Fruit fly (Drosophila melanogaster) whole organism, embryonic: ENCODE measurements around the gene brat.

ENCODE experiments used
- B-H1 ChIP-seq: fragments of 200-800 bp; sonication (Bioruptor generic); IDR thresholded peaks from 3 replicates; pipeline ENCODE4 v1.3.6; 2022; ENCODE audit warnings: missing biosample characterization, missing genetic modification characterization
- Bteb2 ChIP-seq: fragments of 200-800 bp; sonication (Bioruptor generic); optimal IDR thresholded peaks from 2 replicates; lab custom pipeline; 2016; ENCODE audit warnings: missing biosample characterization, missing genetic modification characterization
- CG10565 ChIP-seq: fragments of 200-800 bp; sonication (Bioruptor generic); optimal IDR thresholded peaks from 3 replicates; lab custom pipeline; 2016; ENCODE audit warnings: missing biosample characterization, mild to moderate bottlenecking, missing genetic modification characterization
- CG10979 ChIP-seq: fragments of 200-800 bp; sonication (Bioruptor generic); optimal IDR thresholded peaks from 2 replicates; lab custom pipeline; 2018; ENCODE audit warnings: missing biosample characterization, mild to moderate bottlenecking, missing genetic modification characterization, moderate library complexity
- CG11723 ChIP-seq: fragments of 200-800 bp; sonication (Bioruptor generic); optimal IDR thresholded peaks from 2 replicates; lab custom pipeline; 2017; ENCODE audit warnings: missing biosample characterization, mild to moderate bottlenecking, missing genetic modification characterization
- CG12769 ChIP-seq: fragments of 200-800 bp; sonication (Bioruptor generic); optimal IDR thresholded peaks from 2 replicates; lab custom pipeline; 2019; ENCODE audit warnings: missing biosample characterization, mild to moderate bottlenecking, missing genetic modification characterization, moderate library complexity
- CG14667 ChIP-seq: fragments of 200-800 bp; sonication (Bioruptor generic); IDR thresholded peaks from 2 replicates; pipeline ENCODE4 v1.3.6; 2022; ENCODE audit warnings: missing biosample characterization, missing genetic modification characterization
- CG15269 ChIP-seq: fragments of 200-800 bp; sonication (Bioruptor generic); optimal IDR thresholded peaks from 2 replicates; lab custom pipeline; 2018; ENCODE audit warnings: missing biosample characterization, mild to moderate bottlenecking, missing genetic modification characterization, moderate library complexity
- CG15696 ChIP-seq: fragments of 200-800 bp; sonication (Bioruptor generic); optimal IDR thresholded peaks from 2 replicates; lab custom pipeline; 2019; ENCODE audit warnings: missing biosample characterization, mild to moderate bottlenecking, missing genetic modification characterization, moderate library complexity
- CG17328 ChIP-seq: fragments of 200-800 bp; sonication (Bioruptor generic); IDR thresholded peaks from 2 replicates; pipeline ENCODE4 v1.3.6; 2022; ENCODE audit warnings: missing biosample characterization, missing genetic modification characterization
- CG17359 ChIP-seq: fragments of 200-800 bp; sonication (Bioruptor generic); optimal IDR thresholded peaks from 3 replicates; lab custom pipeline; 2018; ENCODE audit warnings: missing biosample characterization, mild to moderate bottlenecking, missing genetic modification characterization, moderate library complexity
- CG17385 ChIP-seq: fragments of 200-800 bp; sonication (Bioruptor generic); optimal IDR thresholded peaks from 3 replicates; lab custom pipeline; 2018; ENCODE audit warnings: missing biosample characterization, mild to moderate bottlenecking, missing genetic modification characterization
- CG30020 ChIP-seq: fragments of 200-800 bp; optimal IDR thresholded peaks from 2 replicates; lab custom pipeline; 2019; ENCODE audit warnings: missing biosample characterization, mild to moderate bottlenecking, missing genetic modification characterization, moderate library complexity
- CG31224 ChIP-seq: fragments of 200-800 bp; sonication (Bioruptor generic); IDR thresholded peaks from 2 replicates; pipeline ENCODE4 v1.3.6; 2022; ENCODE audit warnings: missing biosample characterization, missing genetic modification characterization
- CG3281 ChIP-seq: fragments of 200-800 bp; sonication (Bioruptor generic); optimal IDR thresholded peaks from 3 replicates; lab custom pipeline; 2017; ENCODE audit warnings: missing biosample characterization, mild to moderate bottlenecking, missing genetic modification characterization
- CG33557 ChIP-seq: fragments of 200-800 bp; sonication (Bioruptor generic); optimal IDR thresholded peaks from 2 replicates; lab custom pipeline; 2019; ENCODE audit warnings: missing biosample characterization, mild to moderate bottlenecking, missing genetic modification characterization, moderate library complexity
- CG3407 ChIP-seq: fragments of 200-800 bp; sonication (Bioruptor generic); optimal IDR thresholded peaks from 2 replicates; lab custom pipeline; 2018; ENCODE audit warnings: missing biosample characterization, mild to moderate bottlenecking, missing genetic modification characterization
- CG3847 ChIP-seq: fragments of 200-800 bp; sonication (Bioruptor generic); IDR thresholded peaks from 2 replicates; pipeline ENCODE4 v1.3.6; 2022; ENCODE audit warnings: missing biosample characterization, missing genetic modification characterization
- CG4707 ChIP-seq: fragments of 200-800 bp; sonication (Bioruptor generic); optimal IDR thresholded peaks from 2 replicates; lab custom pipeline; 2018; ENCODE audit warnings: missing biosample characterization, mild to moderate bottlenecking, missing genetic modification characterization, moderate library complexity
- CG8281 ChIP-seq: fragments of 200-800 bp; sonication (Bioruptor generic); optimal IDR thresholded peaks from 2 replicates; lab custom pipeline; 2018; ENCODE audit warnings: missing biosample characterization, mild to moderate bottlenecking, missing genetic modification characterization, moderate library complexity
- CG9727 ChIP-seq: fragments of 200-800 bp; sonication (Bioruptor generic); optimal IDR thresholded peaks from 3 replicates; lab custom pipeline; 2017; ENCODE audit warnings: missing biosample characterization, mild to moderate bottlenecking, missing genetic modification characterization
- Camta ChIP-seq: fragments of 200-800 bp; sonication (Bioruptor generic); optimal IDR thresholded peaks from 2 replicates; lab custom pipeline; 2016; ENCODE audit warnings: missing biosample characterization, missing genetic modification characterization
- CoRest ChIP-seq: fragments of 200-800 bp; sonication (Bioruptor generic); optimal IDR thresholded peaks from 3 replicates; lab custom pipeline; 2018; ENCODE audit warnings: missing biosample characterization, mild to moderate bottlenecking, missing genetic modification characterization, moderate library complexity
- Dref ChIP-seq: fragments of 200-800 bp; sonication (Bioruptor generic); IDR thresholded peaks from 2 replicates; pipeline ENCODE4 v1.3.6; 2022; ENCODE audit warnings: missing biosample characterization, missing genetic modification characterization
- ERR ChIP-seq: fragments of 200-800 bp; sonication (Bioruptor generic); optimal IDR thresholded peaks from 2 replicates; lab custom pipeline; 2016; ENCODE audit warnings: missing biosample characterization, missing genetic modification characterization
- Ets65A ChIP-seq: fragments of 200-800 bp; sonication (Bioruptor generic); peaks from one replicate; lab custom pipeline; 2016; ENCODE audit warnings: missing biosample characterization, missing genetic modification characterization
- H15 ChIP-seq: fragments of 200-800 bp; sonication (Bioruptor generic); IDR thresholded peaks from 3 replicates; pipeline ENCODE4 v1.3.6; 2022; ENCODE audit warnings: missing biosample characterization, missing genetic modification characterization
- HmgD ChIP-seq: fragments of 200-800 bp; sonication (Bioruptor generic); optimal IDR thresholded peaks from 3 replicates; lab custom pipeline; 2016; ENCODE audit warnings: missing biosample characterization, missing genetic modification characterization
- Hr51 ChIP-seq, 2 experiments: fragments of 200-800 bp; sonication (Bioruptor generic); optimal IDR thresholded peaks; 2 replicates in 1 of 2; 3 replicates in 1 of 2; lab custom pipeline; 2016 to 2018; ENCODE audit warnings: missing biosample characterization in 2 of 2, missing genetic modification characterization in 2 of 2, mild to moderate bottlenecking in 1 of 2, moderate library complexity in 1 of 2
- Jarid2 ChIP-seq: fragments of 200-800 bp; sonication (Bioruptor generic); optimal IDR thresholded peaks from 3 replicates; lab custom pipeline; 2017; ENCODE audit warnings: mild to moderate bottlenecking, missing biosample characterization, missing genetic modification reagents, missing genetic modification characterization
- Poxn ChIP-seq: fragments of 200-800 bp; sonication (Bioruptor generic); IDR thresholded peaks from 2 replicates; pipeline ENCODE4 v1.3.6; 2022; ENCODE audit warnings: missing biosample characterization, missing genetic modification characterization
- Six4 ChIP-seq: fragments of 200-800 bp; sonication (Bioruptor generic); optimal IDR thresholded peaks from 2 replicates; lab custom pipeline; 2016; ENCODE audit warnings: missing biosample characterization, missing genetic modification characterization
- ac ChIP-seq: fragments of 200-800 bp; sonication (Bioruptor generic); optimal IDR thresholded peaks from 3 replicates; lab custom pipeline; 2017; ENCODE audit warnings: missing biosample characterization, mild to moderate bottlenecking, missing genetic modification characterization
- amos ChIP-seq: fragments of 200-800 bp; sonication (Bioruptor generic); IDR thresholded peaks from 2 replicates; pipeline ENCODE4 v1.3.6; 2022; ENCODE audit warnings: missing biosample characterization, missing genetic modification characterization; ENCODE audit not compliant: partially characterized antibody
- bcd ChIP-seq: fragments of 200-800 bp; sonication (Bioruptor generic); optimal IDR thresholded peaks from 2 replicates; lab custom pipeline; 2017; ENCODE audit warnings: missing biosample characterization, mild to moderate bottlenecking, missing genetic modification characterization
- bowl ChIP-seq: fragments of 200-800 bp; sonication (Bioruptor generic); IDR thresholded peaks from 2 replicates; pipeline ENCODE4 v1.3.6; 2022; ENCODE audit warnings: missing biosample characterization, missing genetic modification characterization
- dm ChIP-seq: fragments of 200-800 bp; sonication (Bioruptor generic); optimal IDR thresholded peaks from 3 replicates; lab custom pipeline; 2016; ENCODE audit warnings: missing biosample characterization, missing genetic modification characterization
- dpn ChIP-seq, 2 experiments: fragments of 200-800 bp; sonication (Bioruptor generic); optimal IDR thresholded peaks; 3 replicates each; lab custom pipeline; 2016; ENCODE audit warnings: missing biosample characterization in 2 of 2, missing genetic modification characterization in 2 of 2
- fu2 ChIP-seq: fragments of 200-800 bp; sonication (Bioruptor generic); optimal IDR thresholded peaks from 2 replicates; lab custom pipeline; 2016; ENCODE audit warnings: missing biosample characterization, missing genetic modification characterization
- gem ChIP-seq: fragments of 200-800 bp; sonication (Bioruptor generic); optimal IDR thresholded peaks from 2 replicates; lab custom pipeline; 2019; ENCODE audit warnings: missing biosample characterization, mild to moderate bottlenecking, missing genetic modification characterization, moderate library complexity
- hb ChIP-seq: fragments of 200-800 bp; sonication (Bioruptor generic); IDR thresholded peaks from 3 replicates; pipeline ENCODE4 v1.3.6; 2022; ENCODE audit warnings: missing biosample characterization, missing genetic modification characterization; ENCODE audit not compliant: partially characterized antibody
- kni ChIP-seq: fragments of 200-800 bp; sonication (Bioruptor generic); optimal IDR thresholded peaks from 3 replicates; lab custom pipeline; 2017; ENCODE audit warnings: mild to moderate bottlenecking, missing biosample characterization, missing genetic modification reagents, missing genetic modification characterization
- nerfin-1 ChIP-seq: fragments of 200-800 bp; sonication (Bioruptor generic); optimal IDR thresholded peaks from 3 replicates; lab custom pipeline; 2019; ENCODE audit warnings: missing biosample characterization, mild to moderate bottlenecking, missing genetic modification characterization, moderate library complexity
- ro ChIP-seq: fragments of 200-800 bp; sonication (Bioruptor generic); IDR thresholded peaks from 2 replicates; pipeline ENCODE4 v1.3.6; 2022; ENCODE audit warnings: missing biosample characterization, missing genetic modification characterization
- sc ChIP-seq, 3 experiments: fragments of >200 bp in 2 of 3; fragments of 200-800 bp in 1 of 3; sonication (Bioruptor generic) in 1 of 3; optimal IDR thresholded peaks; 2 replicates in 2 of 3; 3 replicates in 1 of 3; lab custom pipeline; 2017; ENCODE audit warnings: mild to moderate bottlenecking in 1 of 3, missing biosample characterization in 1 of 3, missing genetic modification characterization in 1 of 3, missing genetic modification reagents in 1 of 3
- so ChIP-seq: fragments of 200-800 bp; sonication (Bioruptor generic); IDR thresholded peaks from 3 replicates; pipeline ENCODE4 v1.3.6; 2022; ENCODE audit warnings: missing biosample characterization, missing genetic modification characterization

Gene brat

dm6 chr2L:19158679-19159551 lies 25.3 kb downstream of the brat start (continued):
- TF ChIP-seq ac: no peak
- no peak for TF ChIP-seq bowl
- TF ChIP-seq CG8281 (tag; lab: Kevin White, UChicago): peak; percentile 7
- TF ChIP-seq CG30020 (tag; lab: Kevin White, UChicago): no peak
- TF ChIP-seq CG17359 (tag; lab: Kevin White, UChicago): peak; percentile 52
- peak; percentile 30 for TF ChIP-seq CG4707
- peak; percentile 3 to 35 for TF ChIP-seq dpn (GFP tag; optimal IDR thresholded peaks at IDR 0.05; lab: Kevin White, UChicago)
- peak in 1 of 2 experiments; percentile 28 for TF ChIP-seq Hr51 (GFP tag; optimal IDR thresholded peaks at IDR 0.05; lab: Kevin White, UChicago)
- peak; percentile 56 for TF ChIP-seq gem (tag; lab: Kevin White, UChicago)
- TF ChIP-seq CG31224 (GFP tag; lab: Robert Waterston, UW): no peak
- TF ChIP-seq CG14667 (GFP tag; lab: Robert Waterston, UW): no peak
- TF ChIP-seq CG3281 (GFP tag; lab: Kevin White, UChicago): peak; percentile 19
- TF ChIP-seq ro: 0 out of 2 replicates have a peak, but pooled peaks have one; percentile 8
- TF ChIP-seq CG3847 (GFP tag; lab: Robert Waterston, UW): no peak
- TF ChIP-seq CG17385 (GFP tag; lab: Kevin White, UChicago): peak; percentile 91
- TF ChIP-seq HmgD (GFP tag; lab: Kevin White, UChicago): no peak
- TF ChIP-seq CG15696 (tag; lab: Kevin White, UChicago): peak; percentile 28
- peak; percentile 46 for TF ChIP-seq CG33557
- TF ChIP-seq CG3407 (GFP tag; lab: Kevin White, UChicago): peak; percentile 30
- no peak for TF ChIP-seq Bteb2 (GFP tag; lab: Kevin White, UChicago)
- TF ChIP-seq Six4 (GFP tag; lab: Kevin White, UChicago): peak; percentile 15
- peak; percentile 30 for TF ChIP-seq nerfin-1 (tag; lab: Kevin White, UChicago)
- peak; percentile 30; the same call in 1 of the 3 replicates for TF ChIP-seq H15
- peak; percentile 9 for TF ChIP-seq CG10979 (tag; lab: Kevin White, UChicago)
- peak; percentile 93 for TF ChIP-seq Ets65A (GFP tag; lab: Kevin White, UChicago)
- 0 out of 2 replicates have a peak, but pooled peaks have one; percentile 12 for TF ChIP-seq CG17328 (GFP tag; lab: Robert Waterston, UW)
- peak; percentile 26 for TF ChIP-seq CG15269 (tag; lab: Kevin White, UChicago)
- no peak for TF ChIP-seq Dref (GFP tag; lab: Robert Waterston, UW)

dm6 chr2L:19159552-19160406 lies 26.2 kb downstream of the brat start:
- TF ChIP-seq so (no peak), Jarid2 (GFP tag; lab: Kevin White, UChicago) (no peak), hb (GFP tag; lab: Robert Waterston, UW) (no peak), ro (0 out of 2 replicates have a peak, but pooled peaks have one; percentile 5), CG12769 (tag; lab: Kevin White, UChicago) (peak; percentile 17), B-H1 (GFP tag; lab: Robert Waterston, UW) (no peak), CG9727 (GFP tag; lab: Kevin White, UChicago) (no peak), amos (GFP tag; lab: Robert Waterston, UW) (no peak), fu2 (GFP tag; lab: Kevin White, UChicago) (no peak), CoRest (tag; lab: Kevin White, UChicago) (no peak), CG10565 (GFP tag; lab: Kevin White, UChicago) (no peak), CG11723 (no peak), nerfin-1 (tag; lab: Kevin White, UChicago) (no peak), kni (GFP tag; lab: Kevin White, UChicago) (no peak), ERR (no peak), Poxn (GFP tag; lab: Robert Waterston, UW) (no peak), sc (optimal IDR thresholded peaks at IDR 0.05; lab: Kevin White, UChicago) (no peak), sc (GFP tag; optimal IDR thresholded peaks at IDR 0.05; lab: Kevin White, UChicago) (peak; percentile 1), Camta (no peak), bcd (GFP tag; lab: Kevin White, UChicago) (no peak), dm (no peak)
